Worm (Caenorhabditis elegans) whole organism, late embryonic: Measurements from ENCODE around the gene srh-46.

Experiments used
- ama-1 ChIP-seq: fragments of 150-350 bp; optimal IDR thresholded peaks from 2 replicates; lab custom pipeline; 2014
- ceh-19 ChIP-seq: fragments of 200-800 bp; sonication (Bioruptor generic); optimal IDR thresholded peaks from 2 replicates; lab custom pipeline; 2018; ENCODE audit warnings: mild to moderate bottlenecking, missing genetic modification characterization, missing compliant biosample characterization
- ceh-24 ChIP-seq: sonication (generic microtip); optimal IDR thresholded peaks from 2 replicates; lab custom pipeline; 2016; ENCODE audit warnings: mild to moderate bottlenecking, missing genetic modification characterization, missing compliant biosample characterization
- ceh-34 ChIP-seq: sonication (generic microtip); optimal IDR thresholded peaks from 2 replicates; lab custom pipeline; 2016; ENCODE audit warnings: mild to moderate bottlenecking, missing genetic modification characterization, missing compliant biosample characterization
- hlh-30 ChIP-seq: sonication (generic microtip); optimal IDR thresholded peaks from 2 replicates; lab custom pipeline; 2017; ENCODE audit warnings: antibody characterized with exemption, missing genetic modification characterization, missing compliant biosample characterization; ENCODE audit not compliant: insufficient read depth
- nhr-11 ChIP-seq: fragments of 150-350 bp; optimal IDR thresholded peaks from 2 replicates; lab custom pipeline; 2014; ENCODE audit warnings: missing biosample characterization, missing genetic modification characterization

ce11 chrV:11304879-11305278 is 2.2 kb upstream of the srh-46 start, which contains the start of gene srh-45:
- TF ChIP-seq ceh-24 (no peak), ceh-34 (tag; lab: Kevin White, UChicago) (no peak), hlh-30 (no peak), ceh-19 (GFP tag; lab: Kevin White, UChicago) (no peak), ama-1 (lab: Kevin White, UChicago) (no peak), nhr-11 (tag; lab: Kevin White, UChicago) (no peak)
